Fruit fly (Drosophila melanogaster): Measurements from ENCODE around the gene CG14377.

The CG14377 gene

dm6 chr3R:13382656-13383142, 14.9 kb upstream of the CG14377 start (continued):
- TF ChIP-seq CG8359 (GFP tag; optimal IDR thresholded peaks at IDR 0.05; ENCODE audit: borderline replicate concordance): no peak
- peak; percentile 94 for TF ChIP-seq CG3163 (GFP tag; optimal IDR thresholded peaks at IDR 0.05)
- TF ChIP-seq Elba2 (GFP tag; optimal IDR thresholded peaks at IDR 0.05): no peak
- peak; percentile 52; the same call in 1 of the 2 replicates for TF ChIP-seq bbx (GFP tag; IDR thresholded peaks at IDR 0.05; ENCODE audit: partially characterized antibody)
- no peak for TF ChIP-seq CG11504 (tag; optimal IDR thresholded peaks at IDR 0.05)
- TF ChIP-seq org-1 (GFP tag; optimal IDR thresholded peaks at IDR 0.05): no peak
- peak; percentile 16 for TF ChIP-seq CG30403 (GFP tag; optimal IDR thresholded peaks at IDR 0.05)
- no peak for TF ChIP-seq eve (GFP tag; optimal IDR thresholded peaks at IDR 0.05)
- no peak for TF ChIP-seq CG12769 (tag; optimal IDR thresholded peaks at IDR 0.05)
- peak; percentile 7 for TF ChIP-seq CG6854 (GFP tag; optimal IDR thresholded peaks at IDR 0.05)
- no peak for TF ChIP-seq CG1529 (GFP tag; optimal IDR thresholded peaks at IDR 0.05)
- TF ChIP-seq CG17612 (GFP tag; IDR thresholded peaks at IDR 0.05): no peak
- TF ChIP-seq CG8924 (tag; optimal IDR thresholded peaks at IDR 0.05): no peak
- no peak for TF ChIP-seq HmgD (GFP tag; optimal IDR thresholded peaks at IDR 0.05)
- TF ChIP-seq Bgb (GFP tag; IDR thresholded peaks at IDR 0.05; ENCODE audit: partially characterized antibody): no peak; the same call in 1 of the 2 replicates
- no peak for TF ChIP-seq nom (GFP tag; optimal IDR thresholded peaks at IDR 0.05)
- no peak for TF ChIP-seq CG1602 (GFP tag; optimal IDR thresholded peaks at IDR 0.05)
- 0 out of 3 replicates have a peak, but pooled peaks have one; percentile 27 for TF ChIP-seq ci (GFP tag; IDR thresholded peaks at IDR 0.05)
- no peak for TF ChIP-seq CG10959 (GFP tag; IDR thresholded peaks at IDR 0.05)
- no peak for TF ChIP-seq mirr (GFP tag; optimal IDR thresholded peaks at IDR 0.05)
- peak; percentile 64 for TF ChIP-seq CG34224 (GFP tag; IDR thresholded peaks at IDR 0.05; ENCODE audit: partially characterized antibody)
- TF ChIP-seq CG10543 (GFP tag; optimal IDR thresholded peaks at IDR 0.05): peak; percentile 24
- no peak for TF ChIP-seq CG10431 (GFP tag; optimal IDR thresholded peaks at IDR 0.05)
- TF ChIP-seq Blimp-1 (GFP tag; optimal IDR thresholded peaks at IDR 0.05): no peak
- TF ChIP-seq sob (GFP tag; IDR thresholded peaks at IDR 0.05): no peak
- no peak for TF ChIP-seq CG4707 (GFP tag; optimal IDR thresholded peaks at IDR 0.05)
- no peak for TF ChIP-seq da (GFP tag; optimal IDR thresholded peaks at IDR 0.05)
- TF ChIP-seq PHDP (tag; optimal IDR thresholded peaks at IDR 0.05): peak; percentile 43
- TF ChIP-seq ap (GFP tag; IDR thresholded peaks at IDR 0.05): no peak
- no peak for TF ChIP-seq HLH4C (GFP tag; IDR thresholded peaks at IDR 0.05; ENCODE audit: partially characterized antibody)
- no peak for TF ChIP-seq Dref (GFP tag; IDR thresholded peaks at IDR 0.05)
- no peak for TF ChIP-seq CG15011 (GFP tag; optimal IDR thresholded peaks at IDR 0.05)
- TF ChIP-seq hbn (GFP tag; IDR thresholded peaks at IDR 0.05; ENCODE audit: partially characterized antibody): 0 out of 2 replicates have a peak, but pooled peaks have one; percentile 34
- TF ChIP-seq Lhr (GFP tag; optimal IDR thresholded peaks at IDR 0.05): no peak
- no peak for TF ChIP-seq CG12659 (GFP tag; optimal IDR thresholded peaks at IDR 0.05)
- no peak for TF ChIP-seq tin (GFP tag; optimal IDR thresholded peaks at IDR 0.05)
- TF ChIP-seq CG6654 (GFP tag; optimal IDR thresholded peaks at IDR 0.05): no peak
- TF ChIP-seq sisA (GFP tag; IDR thresholded peaks at IDR 0.05): no peak
- TF ChIP-seq CG2889 (GFP tag; IDR thresholded peaks at IDR 0.05): no peak
- TF ChIP-seq CG3838 (GFP tag; optimal IDR thresholded peaks at IDR 0.05): no peak
- no peak for TF ChIP-seq Mes4 (GFP tag; optimal IDR thresholded peaks at IDR 0.05)
- no peak for TF ChIP-seq az2 (GFP tag; optimal IDR thresholded peaks at IDR 0.05)
- TF ChIP-seq knrl (GFP tag; IDR thresholded peaks at IDR 0.05; ENCODE audit: partially characterized antibody): no peak
- no peak for TF ChIP-seq CG8765 (GFP tag; IDR thresholded peaks at IDR 0.05)
- TF ChIP-seq HHEX (GFP tag; optimal IDR thresholded peaks at IDR 0.05): peak; percentile 5
- TF ChIP-seq Hey (tag; optimal IDR thresholded peaks at IDR 0.05): no peak
- TF ChIP-seq ERR (GFP tag; optimal IDR thresholded peaks at IDR 0.05): no peak
- no peak for TF ChIP-seq fd64A (GFP tag; optimal IDR thresholded peaks at IDR 0.05)
- no peak for TF ChIP-seq CG11723 (GFP tag; optimal IDR thresholded peaks at IDR 0.05)
- no peak for TF ChIP-seq en (GFP tag; optimal IDR thresholded peaks at IDR 0.05)
